Fruit fly (Drosophila melanogaster) whole organism, embryonic: ENCODE results near the gene CG34248.

Experiments
- CG11560 ChIP-seq: fragments of 200-800 bp; sonication (Bioruptor generic); IDR thresholded peaks from 3 replicates; pipeline ENCODE4 v1.3.6; 2022; ENCODE audit warnings: missing biosample characterization, missing genetic modification characterization
- CG17802 ChIP-seq: fragments of 200-800 bp; sonication (Bioruptor generic); optimal IDR thresholded peaks from 2 replicates; lab custom pipeline; 2018; ENCODE audit warnings: missing biosample characterization, mild to moderate bottlenecking, missing genetic modification characterization, moderate library complexity
- CG1792 ChIP-seq: fragments of 200-800 bp; sonication (Bioruptor generic); optimal IDR thresholded peaks from 2 replicates; lab custom pipeline; 2016; ENCODE audit warnings: missing biosample characterization, missing genetic modification characterization
- CG2712 ChIP-seq: fragments of 200-800 bp; optimal IDR thresholded peaks from 3 replicates; lab custom pipeline; 2019; ENCODE audit warnings: missing biosample characterization, mild to moderate bottlenecking, missing genetic modification characterization, moderate library complexity
- CG30403 ChIP-seq: fragments of 200-800 bp; sonication (Bioruptor generic); optimal IDR thresholded peaks from 3 replicates; lab custom pipeline; 2016; ENCODE audit warnings: missing biosample characterization, missing genetic modification characterization
- CG4730 ChIP-seq: fragments of 200-800 bp; sonication (Bioruptor generic); IDR thresholded peaks from 2 replicates; pipeline ENCODE4 v1.3.6; 2022; ENCODE audit warnings: missing biosample characterization, missing genetic modification characterization
- CG5245 ChIP-seq: fragments of 200-800 bp; sonication (Bioruptor generic); optimal IDR thresholded peaks from 3 replicates; lab custom pipeline; 2016; ENCODE audit warnings: missing biosample characterization, missing genetic modification characterization
- CG6813 ChIP-seq: fragments of 200-800 bp; sonication (Bioruptor generic); optimal IDR thresholded peaks from 2 replicates; lab custom pipeline; 2017; ENCODE audit warnings: missing biosample characterization, missing genetic modification characterization, mild to moderate bottlenecking, moderate library complexity, missing genetic modification reagents
- CG7556 ChIP-seq: fragments of 200-800 bp; sonication (Bioruptor generic); optimal IDR thresholded peaks from 2 replicates; lab custom pipeline; 2017; ENCODE audit warnings: missing biosample characterization, mild to moderate bottlenecking, missing genetic modification characterization
- CG7786 ChIP-seq: fragments of 200-800 bp; sonication (Bioruptor generic); optimal IDR thresholded peaks from 2 replicates; lab custom pipeline; 2016; ENCODE audit warnings: missing biosample characterization, missing genetic modification characterization
- CG8290 ChIP-seq, 3 experiments: fragments of 200-800 bp; sonication (Bioruptor generic); optimal IDR thresholded peaks; 2 replicates each; lab custom pipeline; 2016 to 2019; ENCODE audit warnings: missing biosample characterization in 3 of 3, missing genetic modification characterization in 3 of 3, mild to moderate bottlenecking in 2 of 3, moderate library complexity in 1 of 3
- Hr78 ChIP-seq, 2 experiments: fragments of 200-800 bp in 1 of 2; fragments of >200 bp in 1 of 2; sonication (Bioruptor generic) in 1 of 2; optimal IDR thresholded peaks; 2 replicates each; lab custom pipeline; 2017 to 2019; ENCODE audit warnings: missing biosample characterization in 2 of 2, missing genetic modification characterization in 2 of 2, mild to moderate bottlenecking in 1 of 2, moderate library complexity in 1 of 2
- MTF-1 ChIP-seq: fragments of 200-800 bp; sonication (Bioruptor generic); optimal IDR thresholded peaks from 2 replicates; lab custom pipeline; 2018; ENCODE audit warnings: missing biosample characterization, mild to moderate bottlenecking, missing genetic modification characterization, borderline replicate concordance
- YL-1 ChIP-seq: fragments of 200-800 bp; sonication (Bioruptor generic); optimal IDR thresholded peaks from 3 replicates; lab custom pipeline; 2017; ENCODE audit warnings: missing biosample characterization, mild to moderate bottlenecking, missing genetic modification characterization
- az2 ChIP-seq: fragments of 200-800 bp; sonication (Bioruptor generic); optimal IDR thresholded peaks from 3 replicates; lab custom pipeline; 2016; ENCODE audit warnings: missing biosample characterization, missing genetic modification characterization
- br ChIP-seq: fragments of >200 bp; optimal IDR thresholded peaks from 2 replicates; lab custom pipeline; 2017
- bsh ChIP-seq, 2 experiments: fragments of 200-800 bp; sonication (Bioruptor generic); optimal IDR thresholded peaks; 2 replicates each; lab custom pipeline; 2017 to 2018; ENCODE audit warnings: mild to moderate bottlenecking in 2 of 2, missing biosample characterization in 2 of 2, missing genetic modification characterization in 2 of 2, moderate library complexity in 1 of 2
- btn ChIP-seq: fragments of 200-800 bp; sonication (Bioruptor generic); optimal IDR thresholded peaks from 2 replicates; lab custom pipeline; 2016; ENCODE audit warnings: missing biosample characterization, missing genetic modification characterization
- chinmo ChIP-seq: fragments of 200-800 bp; sonication (Bioruptor generic); IDR thresholded peaks from 4 replicates; pipeline ENCODE4 v1.3.6; 2022; ENCODE audit warnings: missing biosample characterization, missing genetic modification characterization; ENCODE audit not compliant: partially characterized antibody
- croc ChIP-seq: fragments of 200-800 bp; sonication (Bioruptor generic); conservative IDR thresholded peaks from 3 replicates; pipeline ENCODE4 v1.3.6; 2022; ENCODE audit warnings: missing biosample characterization, missing genetic modification characterization
- dan ChIP-seq: fragments of 200-800 bp; sonication (Bioruptor generic); IDR thresholded peaks from 2 replicates; pipeline ENCODE4 v1.3.6; 2022; ENCODE audit warnings: missing biosample characterization, missing genetic modification characterization
- dimm ChIP-seq: fragments of 200-800 bp; sonication (Bioruptor generic); IDR thresholded peaks from 2 replicates; pipeline ENCODE4 v1.3.6; 2022; ENCODE audit warnings: missing biosample characterization, missing genetic modification characterization
- disco-r ChIP-seq: fragments of 200-800 bp; sonication (Bioruptor generic); optimal IDR thresholded peaks from 2 replicates; lab custom pipeline; 2016; ENCODE audit warnings: missing biosample characterization, missing genetic modification characterization
- dysf ChIP-seq: fragments of 200-800 bp; sonication (Bioruptor generic); IDR thresholded peaks from 3 replicates; pipeline ENCODE4 v1.3.6; 2022; ENCODE audit warnings: missing biosample characterization, missing genetic modification characterization
- hb ChIP-seq: fragments of 200-800 bp; sonication (Bioruptor generic); IDR thresholded peaks from 3 replicates; pipeline ENCODE4 v1.3.6; 2022; ENCODE audit warnings: missing biosample characterization, missing genetic modification characterization; ENCODE audit not compliant: partially characterized antibody
- her ChIP-seq: fragments of 200-800 bp; sonication (Bioruptor generic); optimal IDR thresholded peaks from 2 replicates; lab custom pipeline; 2016; ENCODE audit warnings: missing biosample characterization, missing genetic modification characterization
- jing ChIP-seq: fragments of 200-800 bp; sonication (Bioruptor generic); optimal IDR thresholded peaks from 2 replicates; lab custom pipeline; 2018; ENCODE audit warnings: missing biosample characterization, mild to moderate bottlenecking, missing genetic modification characterization
- nom ChIP-seq: fragments of 200-800 bp; sonication (Bioruptor generic); optimal IDR thresholded peaks from 2 replicates; lab custom pipeline; 2017; ENCODE audit warnings: missing biosample characterization, missing genetic modification characterization, mild to moderate bottlenecking, moderate library complexity, missing genetic modification reagents
- pita ChIP-seq: fragments of 200-800 bp; sonication (Bioruptor generic); optimal IDR thresholded peaks from 2 replicates; lab custom pipeline; 2017; ENCODE audit warnings: missing biosample characterization, mild to moderate bottlenecking, missing genetic modification characterization
- run ChIP-seq: fragments of 200-800 bp; sonication (Bioruptor generic); optimal IDR thresholded peaks from 3 replicates; lab custom pipeline; 2018; ENCODE audit warnings: missing biosample characterization, mild to moderate bottlenecking, missing genetic modification characterization
- sens ChIP-seq: fragments of 200-800 bp; sonication (Bioruptor generic); peaks from one replicate; lab custom pipeline; 2016; ENCODE audit warnings: missing biosample characterization, missing genetic modification characterization
- tna ChIP-seq: fragments of 200-800 bp; sonication (Bioruptor generic); IDR thresholded peaks from 2 replicates; pipeline ENCODE4 v1.3.6; 2022; ENCODE audit warnings: missing biosample characterization, missing genetic modification characterization; ENCODE audit not compliant: partially characterized antibody
- tx ChIP-seq: fragments of 200-800 bp; sonication (Bioruptor generic); optimal IDR thresholded peaks from 2 replicates; lab custom pipeline; 2016; ENCODE audit warnings: missing biosample characterization, missing genetic modification characterization
- vvl ChIP-seq: fragments of 200-800 bp; sonication (Bioruptor generic); IDR thresholded peaks from 2 replicates; pipeline ENCODE4 v1.3.6; 2022; ENCODE audit warnings: missing biosample characterization, missing genetic modification characterization
- zen2 ChIP-seq: fragments of 200-800 bp; sonication (Bioruptor generic); IDR thresholded peaks from 3 replicates; pipeline ENCODE4 v1.3.6; 2022; ENCODE audit warnings: missing biosample characterization, missing genetic modification characterization; ENCODE audit not compliant: partially characterized antibody
- zfh1 ChIP-seq: fragments of 200-800 bp; sonication (Bioruptor generic); IDR thresholded peaks from 3 replicates; pipeline ENCODE4 v1.3.6; 2022; ENCODE audit warnings: missing biosample characterization, missing genetic modification characterization

CG34248 gene

dm6 chr3L:16272338-16272959, 1.7 kb upstream of the CG34248 start, which contains the start of gene CG13066:
Gene CG13066 (plus strand): TSS chr3L:16272909.
- TF ChIP-seq CG30403 (GFP tag; lab: Kevin White, UChicago) (no peak), sens (GFP tag; lab: Kevin White, UChicago) (peak; percentile 52), YL-1 (GFP tag; lab: Kevin White, UChicago) (no peak), CG17802 (no peak), CG1792 (no peak), zen2 (no peak), dysf (GFP tag; lab: Robert Waterston, UW) (no peak), dan (no peak), tx (GFP tag; lab: Kevin White, UChicago) (no peak), CG4730 (GFP tag; lab: Robert Waterston, UW) (no peak), chinmo (GFP tag; lab: Robert Waterston, UW) (0 out of 4 replicates have a peak, but pooled peaks have one; percentile 48), CG7786 (GFP tag; lab: Kevin White, UChicago) (no peak), CG5245 (GFP tag; lab: Kevin White, UChicago) (no peak), Hr78 (GFP tag; optimal IDR thresholded peaks at IDR 0.05; lab: Kevin White, UChicago) (no peak), run (tag; lab: Kevin White, UChicago) (no peak), MTF-1 (GFP tag; lab: Kevin White, UChicago) (no peak), croc (GFP tag; lab: Robert Waterston, UW) (no peak), zfh1 (GFP tag; lab: Robert Waterston, UW) (no peak), her (GFP tag; lab: Kevin White, UChicago) (no peak), CG7556 (GFP tag; lab: Kevin White, UChicago) (no peak), dimm (no peak), btn (no peak), vvl (GFP tag; lab: Robert Waterston, UW) (peak; percentile 37; the same call in 1 of the 2 replicates)

dm6 chr3L:16269092-16269491, 1.6 kb downstream of the CG34248 start, which contains the start of gene CG13068:
Gene CG13068 (plus strand): TSS chr3L:16269392.
- TF ChIP-seq vvl (GFP tag; lab: Robert Waterston, UW) (0 out of 2 replicates have a peak, but pooled peaks have one; percentile 39), disco-r (GFP tag; lab: Kevin White, UChicago) (no peak), br (no peak), pita (GFP tag; lab: Kevin White, UChicago) (no peak), CG6813 (GFP tag; lab: Kevin White, UChicago) (no peak), CG11560 (no peak), hb (GFP tag; lab: Robert Waterston, UW) (0 out of 3 replicates have a peak, but pooled peaks have one; percentile 16), tna (GFP tag; lab: Robert Waterston, UW) (no peak), CG8290 (GFP tag; optimal IDR thresholded peaks at IDR 0.05; lab: Kevin White, UChicago) (no peak), CG8290 (tag; optimal IDR thresholded peaks at IDR 0.05; lab: Kevin White, UChicago) (no peak), CG2712 (no peak), btn (no peak), jing (GFP tag; lab: Kevin White, UChicago) (no peak)

- TF ChIP-seq nom (peak; percentile 15), az2 (GFP tag; lab: Kevin White, UChicago) (no peak), bsh (GFP tag; optimal IDR thresholded peaks at IDR 0.05; lab: Kevin White, UChicago) (peak in 1 of 2 experiments; percentile 9)
Measured at dm6 chr3L:16268106-16268733, 2.5 kb downstream of the CG34248 start, which contains the start of gene CG4950. Gene CG4950 (minus strand): TSS chr3L:16268156.
